Fruit fly (Drosophila melanogaster): Measurements from ENCODE around the gene spi.

Gene spi

DNA sequence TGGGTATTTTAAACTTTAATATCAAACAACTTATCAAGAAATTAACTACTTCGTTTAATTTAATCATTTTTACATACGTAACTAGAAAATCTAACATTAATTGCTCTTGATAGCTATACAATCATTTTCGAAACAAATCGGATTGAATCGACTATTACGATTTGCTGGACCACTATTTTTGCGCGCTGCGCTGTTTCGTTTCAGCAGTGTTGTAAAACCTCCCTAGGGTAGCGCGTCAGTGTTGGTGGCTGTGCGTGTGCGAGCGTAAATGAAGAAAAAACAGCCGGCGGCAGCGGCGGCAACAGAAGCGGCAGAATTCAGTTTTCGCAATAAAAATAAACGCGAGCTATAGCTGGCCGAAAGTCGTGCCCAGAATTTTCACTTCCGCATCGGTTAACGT lies 43.9 kb downstream of the spi start, which contains the start of gene CG33116 (continued):
- TF ChIP-seq CG1647 (GFP tag; optimal IDR thresholded peaks at IDR 0.05) (peak; percentile 73), Hr51 (GFP tag; optimal IDR thresholded peaks at IDR 0.05) (peak; percentile 75 to 76), CoRest (tag; optimal IDR thresholded peaks at IDR 0.05) (peak; percentile 80), slbo (GFP tag; IDR thresholded peaks at IDR 0.05) (peak; percentile 84), B-H2 (GFP tag; optimal IDR thresholded peaks at IDR 0.05) (peak; percentile 78), CG10979 (tag; optimal IDR thresholded peaks at IDR 0.05) (peak; percentile 84), Optix (GFP tag; IDR thresholded peaks at IDR 0.05) (peak; percentile 68), Myb (GFP tag; optimal IDR thresholded peaks at IDR 0.05) (peak; percentile 85), CG31365 (tag; optimal IDR thresholded peaks at IDR 0.05) (peak; percentile 37), CG31441 (GFP tag; IDR thresholded peaks at IDR 0.05) (peak; percentile 85), Dek (tag; optimal IDR thresholded peaks at IDR 0.05) (peak; percentile 62), CG17829 (tag; optimal IDR thresholded peaks at IDR 0.05) (peak; percentile 86), sob (GFP tag; IDR thresholded peaks at IDR 0.05) (peak; percentile 89), Dp (GFP tag; optimal IDR thresholded peaks at IDR 0.05) (peak; percentile 47), kni (GFP tag; optimal IDR thresholded peaks at IDR 0.05) (peak; percentile 12), CG10431 (GFP tag; optimal IDR thresholded peaks at IDR 0.05) (peak; percentile 45), Elba2 (GFP tag; optimal IDR thresholded peaks at IDR 0.05) (peak; percentile 12), CrebB (tag; optimal IDR thresholded peaks at IDR 0.05) (peak; percentile 68), Sox102F (GFP tag; optimal IDR thresholded peaks at IDR 0.05) (peak; percentile 76), bsh (GFP tag; optimal IDR thresholded peaks at IDR 0.05) (peak; percentile 66 to 80), ato (GFP tag; IDR thresholded peaks at IDR 0.05; ENCODE audit: partially characterized antibody) (0 out of 2 replicates have a peak, but pooled peaks have one; percentile 25), CG9437 (GFP tag; optimal IDR thresholded peaks at IDR 0.05) (peak; percentile 66), shn (GFP tag; optimal IDR thresholded peaks at IDR 0.05) (peak; percentile 89), Hey (tag; optimal IDR thresholded peaks at IDR 0.05) (peak; percentile 60), nerfin-1 (tag; optimal IDR thresholded peaks at IDR 0.05) (peak; percentile 80), salm (tag; optimal IDR thresholded peaks at IDR 0.05) (peak; percentile 67), Taf1 (GFP tag; IDR thresholded peaks at IDR 0.05) (peak; percentile 23; the same call in 1 of the 2 replicates), Bdp1 (GFP tag; optimal IDR thresholded peaks at IDR 0.05) (peak; percentile 70), CG6854 (GFP tag; optimal IDR thresholded peaks at IDR 0.05) (peak; percentile 41), HHEX (GFP tag; optimal IDR thresholded peaks at IDR 0.05) (peak; percentile 79), fd102C (GFP tag; optimal IDR thresholded peaks at IDR 0.05) (no peak), gcm (GFP tag; optimal IDR thresholded peaks at IDR 0.05) (peak; percentile 72), CG6765 (GFP tag; optimal IDR thresholded peaks at IDR 0.05) (peak; percentile 71), CG1832 (GFP tag; optimal IDR thresholded peaks at IDR 0.05) (no peak), Gug (GFP tag; IDR thresholded peaks at IDR 0.05) (peak; percentile 72), CG17385 (GFP tag; optimal IDR thresholded peaks at IDR 0.05) (peak; percentile 78), zen (tag; optimal IDR thresholded peaks at IDR 0.05) (peak; percentile 64), CG17328 (GFP tag; IDR thresholded peaks at IDR 0.05) (peak; percentile 74), CG8281 (tag; optimal IDR thresholded peaks at IDR 0.05) (peak; percentile 45), CG8089 (GFP tag; optimal IDR thresholded peaks at IDR 0.05) (peak; percentile 68), HmgD (GFP tag; optimal IDR thresholded peaks at IDR 0.05) (peak; percentile 70), CG7357 (GFP tag; IDR thresholded peaks at IDR 0.05) (peak; percentile 51; the same call in 1 of the 3 replicates), ara (GFP tag; IDR thresholded peaks at IDR 0.05) (peak; percentile 63; the same call in 1 of the 2 replicates), Blimp-1 (GFP tag; optimal IDR thresholded peaks at IDR 0.05) (peak; percentile 72), hkb (optimal IDR thresholded peaks at IDR 0.05) (peak; percentile 3), hkb (GFP tag; IDR thresholded peaks at IDR 0.05) (peak; percentile 79), Xrp1 (GFP tag; IDR thresholded peaks at IDR 0.05) (peak; percentile 77), CG16813 (GFP tag; IDR thresholded peaks at IDR 0.05; ENCODE audit: partially characterized antibody) (no peak), CG18619 (GFP tag; optimal IDR thresholded peaks at IDR 0.05) (peak; percentile 82), da (GFP tag; optimal IDR thresholded peaks at IDR 0.05) (peak; percentile 70)
